Fruit fly (Drosophila melanogaster): ENCODE results near the gene Vml.
A peak's percentile ranks its signal among the peaks of the same experiment; 100 is the strongest.

Vml gene

dm6 chrX:2241842-2242241 is 33.8 kb upstream of the Vml start, which contains the start of gene kz (continued):
- TF ChIP-seq sqz (GFP tag; optimal IDR thresholded peaks at IDR 0.05) (no peak), CG11247 (GFP tag; IDR thresholded peaks at IDR 0.05) (no peak), MBD-R2 (GFP tag; IDR thresholded peaks at IDR 0.05) (peak; percentile 93), Ets97D (GFP tag; optimal IDR thresholded peaks at IDR 0.05) (peak; percentile 60), inv (GFP tag; IDR thresholded peaks at IDR 0.05; ENCODE audit: partially characterized antibody) (peak; percentile 88), emc (GFP tag; optimal IDR thresholded peaks at IDR 0.05) (no peak), C15 (GFP tag; IDR thresholded peaks at IDR 0.05) (no peak), CG11504 (tag; optimal IDR thresholded peaks at IDR 0.05) (no peak), lbe (GFP tag; optimal IDR thresholded peaks at IDR 0.05) (no peak), CG4424 (GFP tag; optimal IDR thresholded peaks at IDR 0.05) (no peak), stwl (tag; optimal IDR thresholded peaks at IDR 0.05) (peak; percentile 88), Hand (GFP tag; optimal IDR thresholded peaks at IDR 0.05) (no peak), CG10462 (GFP tag; optimal IDR thresholded peaks at IDR 0.05) (no peak), vnd (GFP tag; IDR thresholded peaks at IDR 0.05; ENCODE audit: partially characterized antibody) (peak; percentile 95), H15 (GFP tag; IDR thresholded peaks at IDR 0.05) (no peak), Jarid2 (GFP tag; optimal IDR thresholded peaks at IDR 0.05) (no peak), HHEX (GFP tag; optimal IDR thresholded peaks at IDR 0.05) (no peak), CG10979 (tag; optimal IDR thresholded peaks at IDR 0.05) (no peak), CG42726 (GFP tag; IDR thresholded peaks at IDR 0.05; ENCODE audit: partially characterized antibody) (peak; percentile 84; the same call in 1 of the 2 replicates), tgo (GFP tag; IDR thresholded peaks at IDR 0.05) (no peak), Med (GFP tag) (peak; percentile 77), da (GFP tag; optimal IDR thresholded peaks at IDR 0.05) (no peak), CG6813 (GFP tag; optimal IDR thresholded peaks at IDR 0.05) (no peak), nerfin-1 (tag; optimal IDR thresholded peaks at IDR 0.05) (no peak), BEAF-32 (GFP tag; optimal IDR thresholded peaks at IDR 0.05) (peak; percentile 76), slou (GFP tag; optimal IDR thresholded peaks at IDR 0.05) (no peak), CG31441 (GFP tag; IDR thresholded peaks at IDR 0.05) (no peak), Bteb2 (GFP tag; optimal IDR thresholded peaks at IDR 0.05) (no peak), otp (GFP tag; IDR thresholded peaks at IDR 0.05) (no peak), CG9727 (GFP tag; optimal IDR thresholded peaks at IDR 0.05) (no peak), Hmx (GFP tag; optimal IDR thresholded peaks at IDR 0.05) (no peak), CG7786 (GFP tag; optimal IDR thresholded peaks at IDR 0.05) (no peak), PHDP (tag; optimal IDR thresholded peaks at IDR 0.05) (no peak), luna (GFP tag; optimal IDR thresholded peaks at IDR 0.05) (no peak), pzg (GFP tag; optimal IDR thresholded peaks at IDR 0.05) (peak; percentile 88), crol (GFP tag; IDR thresholded peaks at IDR 0.05) (no peak), btn (GFP tag; optimal IDR thresholded peaks at IDR 0.05) (no peak), CG33213 (GFP tag; optimal IDR thresholded peaks at IDR 0.05) (no peak), CG10431 (GFP tag; optimal IDR thresholded peaks at IDR 0.05) (no peak), Hr78 (GFP tag; optimal IDR thresholded peaks at IDR 0.05) (no peak), aop (GFP tag; IDR thresholded peaks at IDR 0.05) (no peak), Hsf (GFP tag; optimal IDR thresholded peaks at IDR 0.05) (no peak), Dfd (GFP tag; optimal IDR thresholded peaks at IDR 0.05) (no peak), hbn (GFP tag; IDR thresholded peaks at IDR 0.05; ENCODE audit: partially characterized antibody) (peak; percentile 61), CG17359 (tag; optimal IDR thresholded peaks at IDR 0.05) (no peak), unpg (GFP tag; optimal IDR thresholded peaks at IDR 0.05) (no peak), eve (GFP tag; optimal IDR thresholded peaks at IDR 0.05) (no peak), grau (tag; optimal IDR thresholded peaks at IDR 0.05) (no peak), CG3065 (GFP tag; optimal IDR thresholded peaks at IDR 0.05) (no peak), Dbx (GFP tag; IDR thresholded peaks at IDR 0.05) (no peak), CG16813 (GFP tag; IDR thresholded peaks at IDR 0.05; ENCODE audit: partially characterized antibody) (peak; percentile 93)

All from whole organism, embryonic.